Fruit fly (Drosophila melanogaster) whole organism, embryonic: ENCODE data around the gene PRL-1.

Source experiments
- B-H1 ChIP-seq: fragments of 200-800 bp; sonication (Bioruptor generic); IDR thresholded peaks from 3 replicates; pipeline ENCODE4 v1.3.6; 2022; ENCODE audit warnings: missing biosample characterization, missing genetic modification characterization
- B-H2 ChIP-seq: fragments of 200-800 bp; sonication (Bioruptor generic); optimal IDR thresholded peaks from 2 replicates; lab custom pipeline; 2018; ENCODE audit warnings: missing biosample characterization, mild to moderate bottlenecking, missing genetic modification characterization
- CG11723 ChIP-seq: fragments of 200-800 bp; sonication (Bioruptor generic); optimal IDR thresholded peaks from 2 replicates; lab custom pipeline; 2017; ENCODE audit warnings: missing biosample characterization, mild to moderate bottlenecking, missing genetic modification characterization
- CG13123 ChIP-seq: fragments of 200-800 bp; sonication (Bioruptor generic); optimal IDR thresholded peaks from 2 replicates; lab custom pipeline; 2016; ENCODE audit warnings: missing biosample characterization, missing genetic modification characterization
- CG13624 ChIP-seq: fragments of 200-800 bp; sonication (Bioruptor generic); optimal IDR thresholded peaks from 2 replicates; lab custom pipeline; 2016; ENCODE audit warnings: missing biosample characterization, missing genetic modification characterization
- CG17186 ChIP-seq: fragments of 200-800 bp; sonication (Bioruptor generic); optimal IDR thresholded peaks from 3 replicates; lab custom pipeline; 2017; ENCODE audit warnings: missing biosample characterization, missing genetic modification reagents, missing genetic modification characterization
- CG17328 ChIP-seq: fragments of 200-800 bp; sonication (Bioruptor generic); IDR thresholded peaks from 2 replicates; pipeline ENCODE4 v1.3.6; 2022; ENCODE audit warnings: missing biosample characterization, missing genetic modification characterization
- CG17359 ChIP-seq: fragments of 200-800 bp; sonication (Bioruptor generic); optimal IDR thresholded peaks from 3 replicates; lab custom pipeline; 2018; ENCODE audit warnings: missing biosample characterization, mild to moderate bottlenecking, missing genetic modification characterization, moderate library complexity
- CG17385 ChIP-seq: fragments of 200-800 bp; sonication (Bioruptor generic); optimal IDR thresholded peaks from 3 replicates; lab custom pipeline; 2018; ENCODE audit warnings: missing biosample characterization, mild to moderate bottlenecking, missing genetic modification characterization
- CG17802 ChIP-seq: fragments of 200-800 bp; sonication (Bioruptor generic); optimal IDR thresholded peaks from 2 replicates; lab custom pipeline; 2018; ENCODE audit warnings: missing biosample characterization, mild to moderate bottlenecking, missing genetic modification characterization, moderate library complexity
- CG18476 ChIP-seq: fragments of 200-800 bp; sonication (Bioruptor generic); optimal IDR thresholded peaks from 2 replicates; lab custom pipeline; 2016; ENCODE audit warnings: missing biosample characterization, mild to moderate bottlenecking, missing genetic modification characterization
- CG2202 ChIP-seq: fragments of 200-800 bp; sonication (Bioruptor generic); optimal IDR thresholded peaks from 2 replicates; lab custom pipeline; 2018; ENCODE audit warnings: missing biosample characterization, mild to moderate bottlenecking, missing genetic modification characterization
- CG30020 ChIP-seq: fragments of 200-800 bp; optimal IDR thresholded peaks from 2 replicates; lab custom pipeline; 2019; ENCODE audit warnings: missing biosample characterization, mild to moderate bottlenecking, missing genetic modification characterization, moderate library complexity
- CG3163 ChIP-seq: fragments of 200-800 bp; sonication (Bioruptor generic); optimal IDR thresholded peaks from 3 replicates; lab custom pipeline; 2016; ENCODE audit warnings: missing biosample characterization, missing genetic modification characterization
- CG32532 ChIP-seq: fragments of 200-800 bp; sonication (Bioruptor generic); IDR thresholded peaks from 2 replicates; pipeline ENCODE4 v1.3.6; 2022; ENCODE audit warnings: missing biosample characterization, missing genetic modification characterization
- CG3281 ChIP-seq: fragments of 200-800 bp; sonication (Bioruptor generic); optimal IDR thresholded peaks from 3 replicates; lab custom pipeline; 2017; ENCODE audit warnings: missing biosample characterization, mild to moderate bottlenecking, missing genetic modification characterization
- CG4730 ChIP-seq: fragments of 200-800 bp; sonication (Bioruptor generic); IDR thresholded peaks from 2 replicates; pipeline ENCODE4 v1.3.6; 2022; ENCODE audit warnings: missing biosample characterization, missing genetic modification characterization
- CG4820 ChIP-seq: fragments of 200-800 bp; sonication (Bioruptor generic); optimal IDR thresholded peaks from 3 replicates; lab custom pipeline; 2016; ENCODE audit warnings: missing biosample characterization, missing genetic modification characterization
- CG5180 ChIP-seq: fragments of 200-800 bp; sonication (Bioruptor generic); optimal IDR thresholded peaks from 3 replicates; lab custom pipeline; 2017; ENCODE audit warnings: missing biosample characterization, missing genetic modification characterization, mild to moderate bottlenecking, moderate library complexity, missing genetic modification reagents
- CG5953 ChIP-seq: fragments of 200-800 bp; sonication (Bioruptor generic); IDR thresholded peaks from 2 replicates; pipeline ENCODE4 v1.3.6; 2022; ENCODE audit warnings: missing biosample characterization, missing genetic modification characterization
- CG8924 ChIP-seq: fragments of 200-800 bp; optimal IDR thresholded peaks from 3 replicates; lab custom pipeline; 2019; ENCODE audit warnings: missing biosample characterization, mild to moderate bottlenecking, missing genetic modification characterization, moderate library complexity
- CG9437 ChIP-seq: fragments of 200-800 bp; sonication (Bioruptor generic); optimal IDR thresholded peaks from 2 replicates; lab custom pipeline; 2018; ENCODE audit warnings: missing biosample characterization, mild to moderate bottlenecking, missing genetic modification characterization
- CG9727 ChIP-seq: fragments of 200-800 bp; sonication (Bioruptor generic); optimal IDR thresholded peaks from 3 replicates; lab custom pipeline; 2017; ENCODE audit warnings: missing biosample characterization, mild to moderate bottlenecking, missing genetic modification characterization
- Chrac-16 ChIP-seq: fragments of 200-800 bp; sonication (Bioruptor generic); optimal IDR thresholded peaks from 3 replicates; lab custom pipeline; 2016; ENCODE audit warnings: missing biosample characterization, missing genetic modification characterization
- Dip3 ChIP-seq: fragments of 200-800 bp; sonication (Bioruptor generic); optimal IDR thresholded peaks from 3 replicates; lab custom pipeline; 2016; ENCODE audit warnings: missing biosample characterization, missing genetic modification characterization
- E2f1 ChIP-seq: fragments of 200-800 bp; sonication (Bioruptor generic); IDR thresholded peaks from 2 replicates; pipeline ENCODE4 v1.3.6; 2022; ENCODE audit warnings: missing biosample characterization, missing genetic modification characterization
- Eip74EF ChIP-seq, 2 experiments: fragments of 200-800 bp in 1 of 2; fragments of >200 bp in 1 of 2; sonication (Bioruptor generic) in 1 of 2; optimal IDR thresholded peaks; 2 replicates each; lab custom pipeline; 2017 to 2019; ENCODE audit warnings: missing biosample characterization in 2 of 2, missing genetic modification characterization in 2 of 2, mild to moderate bottlenecking in 1 of 2, moderate library complexity in 1 of 2
- Ets97D ChIP-seq: fragments of 200-800 bp; sonication (Bioruptor generic); optimal IDR thresholded peaks from 3 replicates; lab custom pipeline; 2016; ENCODE audit warnings: missing biosample characterization, missing genetic modification characterization
- Hand ChIP-seq: fragments of 200-800 bp; sonication (Bioruptor generic); optimal IDR thresholded peaks from 2 replicates; lab custom pipeline; 2017; ENCODE audit warnings: mild to moderate bottlenecking, missing biosample characterization, missing genetic modification reagents, missing genetic modification characterization
- Tbp ChIP-seq: fragments of >200 bp; optimal IDR thresholded peaks from 2 replicates; lab custom pipeline; 2018; ENCODE audit warnings: missing biosample characterization, missing genetic modification characterization
- Vsx1 ChIP-seq: fragments of 200-800 bp; sonication (Bioruptor generic); optimal IDR thresholded peaks from 2 replicates; lab custom pipeline; 2017; ENCODE audit warnings: missing biosample characterization, mild to moderate bottlenecking, missing genetic modification characterization, missing genetic modification reagents
- abd-A ChIP-seq: fragments of 200-800 bp; sonication (Bioruptor generic); optimal IDR thresholded peaks from 3 replicates; lab custom pipeline; 2019; ENCODE audit warnings: missing biosample characterization, mild to moderate bottlenecking, missing genetic modification characterization, moderate library complexity
- ato ChIP-seq: fragments of 200-800 bp; sonication (Bioruptor generic); IDR thresholded peaks from 2 replicates; pipeline ENCODE4 v1.3.6; 2022; ENCODE audit warnings: missing biosample characterization, missing genetic modification characterization; ENCODE audit not compliant: partially characterized antibody
- chn ChIP-seq: fragments of 200-800 bp; sonication (Bioruptor generic); optimal IDR thresholded peaks from 2 replicates; lab custom pipeline; 2016; ENCODE audit warnings: missing biosample characterization, missing genetic modification characterization
- fd102C ChIP-seq: fragments of 200-800 bp; sonication (Bioruptor generic); optimal IDR thresholded peaks from 2 replicates; lab custom pipeline; 2018; ENCODE audit warnings: missing biosample characterization, mild to moderate bottlenecking, missing genetic modification characterization, moderate library complexity
- hkb ChIP-seq, 2 experiments: fragments of 200-800 bp in 1 of 2; fragments of >200 bp in 1 of 2; sonication (Bioruptor generic) in 1 of 2; IDR thresholded peaks in 1 of 2; optimal IDR thresholded peaks in 1 of 2; 2 replicates each; pipeline versions ENCODE4 v1.3.6 to Lab custom; 2017 to 2022; ENCODE audit warnings: missing biosample characterization in 1 of 2, missing genetic modification characterization in 1 of 2
- luna ChIP-seq: fragments of 200-800 bp; sonication (Bioruptor generic); optimal IDR thresholded peaks from 2 replicates; lab custom pipeline; 2016; ENCODE audit warnings: missing biosample characterization, missing genetic modification characterization
- odd ChIP-seq: fragments of 200-800 bp; sonication (Bioruptor generic); optimal IDR thresholded peaks from 2 replicates; lab custom pipeline; 2017; ENCODE audit warnings: missing biosample characterization, mild to moderate bottlenecking, missing genetic modification characterization
- onecut ChIP-seq: fragments of 200-800 bp; sonication (Bioruptor generic); IDR thresholded peaks from 2 replicates; pipeline ENCODE4 v1.3.6; 2022; ENCODE audit warnings: missing biosample characterization, missing genetic modification characterization
- org-1 ChIP-seq: fragments of 200-800 bp; sonication (Bioruptor generic); optimal IDR thresholded peaks from 2 replicates; lab custom pipeline; 2017; ENCODE audit warnings: missing biosample characterization, missing genetic modification characterization
- prd ChIP-seq, 3 experiments: fragments of >200 bp in 2 of 3; fragments of 200-800 bp in 1 of 3; sonication (Bioruptor generic) in 1 of 3; optimal IDR thresholded peaks in 2 of 3; IDR thresholded peaks in 1 of 3; 2 replicates in 2 of 3; 3 replicates in 1 of 3; pipeline versions ENCODE4 v1.3.6 to Lab custom; 2017 to 2022; ENCODE audit warnings: missing biosample characterization in 1 of 3, missing genetic modification characterization in 1 of 3
- row ChIP-seq: fragments of 200-800 bp; sonication (Bioruptor generic); IDR thresholded peaks from 3 replicates; pipeline ENCODE4 v1.3.6; 2022; ENCODE audit warnings: missing biosample characterization, missing genetic modification characterization
- sim ChIP-seq: fragments of 200-800 bp; sonication (Bioruptor generic); IDR thresholded peaks from 2 replicates; pipeline ENCODE4 v1.3.6; 2022; ENCODE audit warnings: missing biosample characterization, missing genetic modification characterization
- sob ChIP-seq: fragments of 200-800 bp; sonication (Bioruptor generic); IDR thresholded peaks from 2 replicates; pipeline ENCODE4 v1.3.6; 2022; ENCODE audit warnings: missing biosample characterization, missing genetic modification characterization
- tgo ChIP-seq: fragments of 200-800 bp; sonication (Bioruptor generic); IDR thresholded peaks from 3 replicates; pipeline ENCODE4 v1.3.6; 2022; ENCODE audit warnings: missing biosample characterization, missing genetic modification characterization
- tll ChIP-seq, 2 experiments: fragments of 200-800 bp in 1 of 2; fragments of >200 bp in 1 of 2; sonication (Bioruptor generic) in 1 of 2; optimal IDR thresholded peaks; 2 replicates each; lab custom pipeline; 2017 to 2019; ENCODE audit warnings: missing biosample characterization in 2 of 2, missing genetic modification characterization in 2 of 2, mild to moderate bottlenecking in 1 of 2, moderate library complexity in 1 of 2
- unc-4 ChIP-seq: fragments of 200-800 bp; sonication (Bioruptor generic); IDR thresholded peaks from 2 replicates; pipeline ENCODE4 v1.3.6; 2022; ENCODE audit warnings: missing biosample characterization, missing genetic modification characterization; ENCODE audit not compliant: partially characterized antibody
- wek ChIP-seq: fragments of 200-800 bp; sonication (Bioruptor generic); optimal IDR thresholded peaks from 3 replicates; lab custom pipeline; 2018; ENCODE audit warnings: missing biosample characterization, mild to moderate bottlenecking, missing genetic modification characterization, moderate library complexity
- wor ChIP-seq: fragments of 200-800 bp; sonication (Bioruptor generic); IDR thresholded peaks from 2 replicates; pipeline ENCODE4 v1.3.6; 2022; ENCODE audit warnings: missing biosample characterization, missing genetic modification characterization

The PRL-1 gene

dm6 chr2L:16279774-16280252 lies 22.4 kb upstream of the PRL-1 start (continued):
- peak; percentile 68 for TF ChIP-seq CG17186 (GFP tag; lab: Kevin White, UChicago)
- peak; percentile 68 for TF ChIP-seq Ets97D (GFP tag; lab: Kevin White, UChicago)
- TF ChIP-seq org-1, result peak; percentile 95
- no peak for TF ChIP-seq luna (GFP tag; lab: Kevin White, UChicago)
- TF ChIP-seq Tbp (GFP tag; lab: Kevin White, UChicago), result no peak
- peak; percentile 92 for TF ChIP-seq odd (GFP tag; lab: Kevin White, UChicago)
- TF ChIP-seq tll (GFP tag; optimal IDR thresholded peaks at IDR 0.05; lab: Kevin White, UChicago), result peak in 1 of 2 experiments; percentile 41
- peak; percentile 59 for TF ChIP-seq Hand (GFP tag; lab: Kevin White, UChicago)
- no peak for TF ChIP-seq fd102C (GFP tag; lab: Kevin White, UChicago)
- TF ChIP-seq tgo, result peak; percentile 82
- TF ChIP-seq hkb (optimal IDR thresholded peaks at IDR 0.05; lab: Kevin White, UChicago), result no peak
- peak; percentile 83 for TF ChIP-seq hkb (GFP tag; IDR thresholded peaks at IDR 0.05; lab: Robert Waterston, UW)
- peak; percentile 67 for TF ChIP-seq B-H1 (GFP tag; lab: Robert Waterston, UW)
- TF ChIP-seq CG3163 (GFP tag; lab: Kevin White, UChicago), result peak; percentile 46
- TF ChIP-seq abd-A, result peak; percentile 21
- TF ChIP-seq sob (GFP tag; lab: Robert Waterston, UW), result peak; percentile 55; the same call in 1 of the 2 replicates
- peak; percentile 93 for TF ChIP-seq CG9437
- TF ChIP-seq CG17802 (tag; lab: Kevin White, UChicago), result peak; percentile 74
- peak; percentile 85 for TF ChIP-seq chn (GFP tag; lab: Kevin White, UChicago)
- TF ChIP-seq onecut (GFP tag; lab: Robert Waterston, UW), result peak; percentile 62
- TF ChIP-seq unc-4 (GFP tag; lab: Robert Waterston, UW), result no peak
- peak; percentile 71 for TF ChIP-seq CG17385 (GFP tag; lab: Kevin White, UChicago)
- TF ChIP-seq Vsx1 (GFP tag; lab: Kevin White, UChicago), result peak; percentile 85
- peak; percentile 79 for TF ChIP-seq CG18476
- TF ChIP-seq CG3281 (GFP tag; lab: Kevin White, UChicago), result peak; percentile 80
- TF ChIP-seq CG11723 (GFP tag; lab: Kevin White, UChicago), result peak; percentile 90
- TF ChIP-seq CG5180 (GFP tag; lab: Kevin White, UChicago), result peak; percentile 84
- TF ChIP-seq prd (optimal IDR thresholded peaks at IDR 0.05; lab: Kevin White, UChicago), result no peak
- peak; percentile 80 for TF ChIP-seq prd (GFP tag; IDR thresholded peaks at IDR 0.05; lab: Robert Waterston, UW)
- peak; percentile 67 for TF ChIP-seq CG13624 (GFP tag; lab: Kevin White, UChicago)
- peak; percentile 85 for TF ChIP-seq row
- 0 out of 2 replicates have a peak, but pooled peaks have one; percentile 3 for TF ChIP-seq CG5953
- peak; percentile 86 for TF ChIP-seq wor (GFP tag; lab: Robert Waterston, UW)
- TF ChIP-seq wek, result peak; percentile 91
- peak; percentile 79 for TF ChIP-seq CG13123
- peak in 1 of 2 experiments; percentile 95 for TF ChIP-seq Eip74EF (GFP tag; optimal IDR thresholded peaks at IDR 0.05; lab: Kevin White, UChicago)
- TF ChIP-seq CG17359, result peak; percentile 95
- peak; percentile 82 for TF ChIP-seq CG2202 (tag; lab: Kevin White, UChicago)
- TF ChIP-seq CG17328, result peak; percentile 83
- TF ChIP-seq CG8924 (tag; lab: Kevin White, UChicago), result peak; percentile 96
- no peak for TF ChIP-seq B-H2
- TF ChIP-seq Dip3 (GFP tag; lab: Kevin White, UChicago), result peak; percentile 54
- peak; percentile 75 for TF ChIP-seq CG30020 (tag; lab: Kevin White, UChicago)
- peak; percentile 85 for TF ChIP-seq Chrac-16 (GFP tag; lab: Kevin White, UChicago)
- TF ChIP-seq CG32532 (GFP tag; lab: Robert Waterston, UW), result peak; percentile 51; the same call in 1 of the 2 replicates
- TF ChIP-seq CG4820 (GFP tag; lab: Kevin White, UChicago), result peak; percentile 92
- TF ChIP-seq E2f1 (GFP tag; lab: Robert Waterston, UW), result peak; percentile 59
- no peak for TF ChIP-seq ato (GFP tag; lab: Robert Waterston, UW)
- TF ChIP-seq CG9727 (GFP tag; lab: Kevin White, UChicago), result peak; percentile 88
- TF ChIP-seq sim (GFP tag; lab: Robert Waterston, UW), result peak; percentile 57; the same call in 1 of the 2 replicates
- TF ChIP-seq CG4730, result peak; percentile 71
